Fruit fly (Drosophila melanogaster): ENCODE results near the gene CG31088.

Gene CG31088

dm6 chr3R:15963690-15964281, 13.0 kb upstream of the CG31088 start, which contains the start of the genes CG4287 and CG5516 (continued):
- no peak for TF ChIP-seq fd3F (GFP tag; optimal IDR thresholded peaks at IDR 0.05)
- no peak for TF ChIP-seq CG14050 (GFP tag; IDR thresholded peaks at IDR 0.05)
- peak; percentile 46 for TF ChIP-seq Xbp1 (GFP tag; optimal IDR thresholded peaks at IDR 0.05)
- TF ChIP-seq ab (GFP tag; optimal IDR thresholded peaks at IDR 0.05), result no peak
- TF ChIP-seq CG9797 (GFP tag; optimal IDR thresholded peaks at IDR 0.05), result no peak
- no peak for TF ChIP-seq CG15073 (GFP tag; optimal IDR thresholded peaks at IDR 0.05)
- peak; percentile 7 for TF ChIP-seq Hsf (GFP tag; optimal IDR thresholded peaks at IDR 0.05)
- TF ChIP-seq vfl (GFP tag; optimal IDR thresholded peaks at IDR 0.05), result peak; percentile 20
- TF ChIP-seq croc (GFP tag; conservative IDR thresholded peaks at IDR 0.05), result no peak
- no peak for TF ChIP-seq CG12219 (GFP tag; optimal IDR thresholded peaks at IDR 0.05)
- no peak for TF ChIP-seq CG4282 (GFP tag; optimal IDR thresholded peaks at IDR 0.05)
- TF ChIP-seq B-H2 (GFP tag; optimal IDR thresholded peaks at IDR 0.05), result no peak
- no peak for TF ChIP-seq ftz-f1 (GFP tag; optimal IDR thresholded peaks at IDR 0.05)
- TF ChIP-seq sr (GFP tag; IDR thresholded peaks at IDR 0.05), result no peak
- TF ChIP-seq kay (GFP tag; optimal IDR thresholded peaks at IDR 0.05), result peak; percentile 39
- no peak for TF ChIP-seq CG11085 (GFP tag; IDR thresholded peaks at IDR 0.05)
- TF ChIP-seq CG14860 (GFP tag; IDR thresholded peaks at IDR 0.05; ENCODE audit: partially characterized antibody), result no peak
- no peak; the same call in 1 of the 2 replicates for TF ChIP-seq CG9932 (GFP tag; IDR thresholded peaks at IDR 0.05)
- TF ChIP-seq insv (GFP tag; optimal IDR thresholded peaks at IDR 0.05), result no peak
- no peak for TF ChIP-seq Tbp (GFP tag; optimal IDR thresholded peaks at IDR 0.05)
- no peak for TF ChIP-seq Ptx1 (GFP tag; IDR thresholded peaks at IDR 0.05)
- peak; percentile 74 for TF ChIP-seq CG4617 (GFP tag; optimal IDR thresholded peaks at IDR 0.05; ENCODE audit: borderline replicate concordance)
- no peak for TF ChIP-seq Nf-YA (GFP tag; IDR thresholded peaks at IDR 0.05)
- 0 out of 2 replicates have a peak, but pooled peaks have one; percentile 19 for TF ChIP-seq Xrp1 (GFP tag; IDR thresholded peaks at IDR 0.05)
- TF ChIP-seq jing (GFP tag; optimal IDR thresholded peaks at IDR 0.05), result no peak
- peak; percentile 53 for TF ChIP-seq lilli (GFP tag; optimal IDR thresholded peaks at IDR 0.05)
- peak; percentile 48; the same call in 1 of the 3 replicates for TF ChIP-seq CG6791 (GFP tag; IDR thresholded peaks at IDR 0.05; ENCODE audit: partially characterized antibody)
- no peak for TF ChIP-seq her (GFP tag; optimal IDR thresholded peaks at IDR 0.05)
- no peak for TF ChIP-seq CG12299 (tag; optimal IDR thresholded peaks at IDR 0.05)
- TF ChIP-seq bigmax (GFP tag; optimal IDR thresholded peaks at IDR 0.05), result peak; percentile 73
- TF ChIP-seq Chrac-16 (GFP tag; optimal IDR thresholded peaks at IDR 0.05), result peak; percentile 28
- no peak for TF ChIP-seq Hmx (GFP tag; optimal IDR thresholded peaks at IDR 0.05)
- TF ChIP-seq MESR4 (GFP tag; optimal IDR thresholded peaks at IDR 0.05), result peak; percentile 69
- no peak for TF ChIP-seq CG31441 (GFP tag; IDR thresholded peaks at IDR 0.05)
- TF ChIP-seq ato (GFP tag; IDR thresholded peaks at IDR 0.05; ENCODE audit: partially characterized antibody), result no peak
- no peak for TF ChIP-seq Stat92E (GFP tag; optimal IDR thresholded peaks at IDR 0.05)
- TF ChIP-seq Ada2b (GFP tag; IDR thresholded peaks at IDR 0.05), result no peak
- TF ChIP-seq CG4707 (GFP tag; optimal IDR thresholded peaks at IDR 0.05), result no peak
- peak; percentile 62 for TF ChIP-seq stwl (tag; optimal IDR thresholded peaks at IDR 0.05)
- TF ChIP-seq nerfin-2 (GFP tag; IDR thresholded peaks at IDR 0.05; ENCODE audit: partially characterized antibody), result peak; percentile 48; the same call in 1 of the 2 replicates
- TF ChIP-seq tx (GFP tag; optimal IDR thresholded peaks at IDR 0.05), result no peak
- no peak for TF ChIP-seq gem (tag; optimal IDR thresholded peaks at IDR 0.05)
- no peak for TF ChIP-seq chm (GFP tag; IDR thresholded peaks at IDR 0.05)
- TF ChIP-seq exex (tag; optimal IDR thresholded peaks at IDR 0.05), result no peak
- TF ChIP-seq CG12659 (GFP tag; optimal IDR thresholded peaks at IDR 0.05), result peak; percentile 13
- no peak for TF ChIP-seq CoRest (tag; optimal IDR thresholded peaks at IDR 0.05)
- no peak for TF ChIP-seq Bteb2 (GFP tag; optimal IDR thresholded peaks at IDR 0.05)
- TF ChIP-seq fru (optimal IDR thresholded peaks at IDR 0.05), result no peak
- no peak for TF ChIP-seq Elba2 (GFP tag; optimal IDR thresholded peaks at IDR 0.05)
- no peak for TF ChIP-seq Hand (GFP tag; optimal IDR thresholded peaks at IDR 0.05)
- TF ChIP-seq CG9609 (GFP tag; optimal IDR thresholded peaks at IDR 0.05), result peak; percentile 8
